Worm (Caenorhabditis elegans) whole organism, mixed stage, embryonic: ENCODE data around the gene Y6E2A.7.

Experiments
- bed-3 ChIP-seq: fragments of 200-800 bp; sonication (Bioruptor generic); optimal IDR thresholded peaks from 3 replicates; lab custom pipeline; 2018; ENCODE audit warnings: mild to moderate bottlenecking, missing genetic modification characterization, moderate library complexity, missing compliant biosample characterization
- elt-3 ChIP-seq: fragments of 150-350 bp; optimal IDR thresholded peaks from 2 replicates; lab custom pipeline; 2014; ENCODE audit warnings: missing biosample characterization, missing genetic modification characterization
- ham-2 ChIP-seq: fragments of 200-800 bp; sonication (Bioruptor generic); optimal IDR thresholded peaks from 2 replicates; lab custom pipeline; 2018; ENCODE audit warnings: mild to moderate bottlenecking, missing genetic modification characterization, missing compliant biosample characterization
- hlh-1 ChIP-seq: fragments of 150-350 bp; optimal IDR thresholded peaks from 2 replicates; lab custom pipeline; 2014; ENCODE audit warnings: missing biosample characterization, missing genetic modification reagents, missing genetic modification characterization
- lin-13 ChIP-seq: fragments of 150-350 bp; optimal IDR thresholded peaks from 2 replicates; lab custom pipeline; 2014; ENCODE audit warnings: missing biosample characterization, missing genetic modification characterization
- lsy-2 ChIP-seq: fragments of 150-350 bp; optimal IDR thresholded peaks from 2 replicates; lab custom pipeline; 2014; ENCODE audit warnings: missing biosample characterization, missing genetic modification characterization
- mep-1 ChIP-seq: fragments of 150-350 bp; optimal IDR thresholded peaks from 2 replicates; lab custom pipeline; 2017; ENCODE audit warnings: missing biosample characterization, missing genetic modification reagents, missing genetic modification characterization, inconsistent platforms
- mls-2 ChIP-seq: sonication (generic microtip); optimal IDR thresholded peaks from 2 replicates; lab custom pipeline; 2016; ENCODE audit warnings: mild to moderate bottlenecking, missing genetic modification characterization, moderate library complexity, missing compliant biosample characterization
- nhr-2 ChIP-seq: fragments of 150-350 bp; optimal IDR thresholded peaks from 2 replicates; lab custom pipeline; 2014; ENCODE audit warnings: missing biosample characterization, missing genetic modification characterization
- nhr-28 ChIP-seq: fragments of 150-350 bp; optimal IDR thresholded peaks from 2 replicates; lab custom pipeline; 2014; ENCODE audit warnings: missing biosample characterization, missing genetic modification characterization
- pha-4 ChIP-seq: fragments of 150-350 bp; optimal IDR thresholded peaks from 2 replicates; lab custom pipeline; 2018; ENCODE audit warnings: missing biosample characterization, missing genetic modification reagents, missing genetic modification characterization
- snpc-4 ChIP-seq: fragments of 150-350 bp; optimal IDR thresholded peaks from 2 replicates; lab custom pipeline; 2014; ENCODE audit warnings: missing biosample characterization, missing genetic modification characterization
- ztf-11 ChIP-seq: fragments of 150-350 bp; optimal IDR thresholded peaks from 2 replicates; lab custom pipeline; 2014; ENCODE audit warnings: missing biosample characterization, missing genetic modification characterization

ce11 chrV:15673707-15674106, 46.0 kb upstream of the Y6E2A.7 start, which contains the start of gene nhr-51:
- TF ChIP-seq elt-3 (tag; lab: Kevin White, UChicago) = no peak
- TF ChIP-seq nhr-28 (tag; lab: Kevin White, UChicago) = no peak
- no peak for TF ChIP-seq snpc-4 (tag; lab: Kevin White, UChicago)
- TF ChIP-seq ztf-11 (tag; lab: Kevin White, UChicago) = no peak
- no peak for TF ChIP-seq hlh-1
- no peak for TF ChIP-seq lin-13 (tag; lab: Kevin White, UChicago)
- TF ChIP-seq mls-2 (tag; lab: Kevin White, UChicago) = no peak
- TF ChIP-seq ham-2 (GFP tag; lab: Kevin White, UChicago) = no peak
- no peak for TF ChIP-seq pha-4 (tag; lab: Kevin White, UChicago)
- TF ChIP-seq nhr-2 = no peak
- no peak for TF ChIP-seq bed-3 (GFP tag; lab: Kevin White, UChicago)
- TF ChIP-seq lsy-2 = no peak
- TF ChIP-seq mep-1 (tag; lab: Kevin White, UChicago) = no peak
